Worm (Caenorhabditis elegans): Measurements from ENCODE around the gene F07A11.1.

DNA sequence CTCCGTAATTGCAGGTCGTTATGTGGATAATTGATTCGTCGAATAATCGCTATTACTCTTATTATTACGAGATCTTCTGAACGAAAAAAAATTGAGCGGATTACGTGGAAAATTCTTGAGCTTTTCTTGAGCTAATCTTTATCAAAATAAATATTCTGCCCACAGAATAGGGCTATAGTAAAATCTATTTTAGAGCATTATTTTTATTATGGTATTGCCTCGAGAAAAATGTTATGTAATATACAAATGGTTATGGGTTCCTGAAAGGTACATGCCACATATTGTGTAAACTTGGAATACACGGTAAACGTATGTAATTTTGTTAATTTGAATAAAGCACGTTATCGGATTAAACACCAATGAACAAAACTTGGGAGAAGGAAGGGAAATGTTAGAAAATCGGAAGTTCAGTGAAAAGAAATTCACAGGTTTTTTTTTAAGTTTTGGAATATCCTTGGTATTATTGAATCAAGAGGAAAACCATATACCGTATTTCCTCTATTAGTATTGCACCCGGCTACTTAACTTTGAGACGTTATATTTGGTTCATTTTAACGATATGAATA is 45.3 kb upstream of the F07A11.1 start:
- TF ChIP-seq him-1 (tag; optimal IDR thresholded peaks at IDR 0.05) (no peak), dao-5 (tag; optimal IDR thresholded peaks at IDR 0.05) (no peak), W03F9.2 (tag; optimal IDR thresholded peaks at IDR 0.05) (no peak)
